Fruit fly (Drosophila melanogaster) whole organism, embryonic: ENCODE data around the gene Col4a1.

Experiments
- Abd-B ChIP-seq: fragments of 200-800 bp; sonication (Bioruptor generic); optimal IDR thresholded peaks from 2 replicates; lab custom pipeline; 2018; ENCODE audit warnings: missing biosample characterization, mild to moderate bottlenecking, missing genetic modification characterization, moderate library complexity
- BtbVII ChIP-seq: fragments of 200-800 bp; sonication (Bioruptor generic); optimal IDR thresholded peaks from 3 replicates; lab custom pipeline; 2017; ENCODE audit warnings: missing biosample characterization, mild to moderate bottlenecking, missing genetic modification characterization
- CG1024 ChIP-seq: fragments of 200-800 bp; sonication (Bioruptor generic); IDR thresholded peaks from 2 replicates; pipeline ENCODE4 v1.3.6; 2022; ENCODE audit warnings: missing biosample characterization, missing genetic modification characterization
- CG11723 ChIP-seq: fragments of 200-800 bp; sonication (Bioruptor generic); optimal IDR thresholded peaks from 2 replicates; lab custom pipeline; 2017; ENCODE audit warnings: missing biosample characterization, mild to moderate bottlenecking, missing genetic modification characterization
- CG13296 ChIP-seq: fragments of 200-800 bp; sonication (Bioruptor generic); optimal IDR thresholded peaks from 3 replicates; lab custom pipeline; 2018; ENCODE audit warnings: missing biosample characterization, mild to moderate bottlenecking, missing genetic modification characterization
- CG14441 ChIP-seq: fragments of 200-800 bp; sonication (Bioruptor generic); IDR thresholded peaks from 2 replicates; pipeline ENCODE4 v1.3.6; 2022; ENCODE audit warnings: missing biosample characterization, missing genetic modification characterization
- CG14667 ChIP-seq: fragments of 200-800 bp; sonication (Bioruptor generic); IDR thresholded peaks from 2 replicates; pipeline ENCODE4 v1.3.6; 2022; ENCODE audit warnings: missing biosample characterization, missing genetic modification characterization
- CG18764 ChIP-seq: fragments of 200-800 bp; sonication (Bioruptor generic); optimal IDR thresholded peaks from 3 replicates; lab custom pipeline; 2016; ENCODE audit warnings: missing biosample characterization, missing genetic modification characterization
- CG2678 ChIP-seq: fragments of 200-800 bp; sonication (Bioruptor generic); optimal IDR thresholded peaks from 3 replicates; lab custom pipeline; 2019; ENCODE audit warnings: missing biosample characterization, mild to moderate bottlenecking, missing genetic modification characterization, moderate library complexity
- CG3163 ChIP-seq: fragments of 200-800 bp; sonication (Bioruptor generic); optimal IDR thresholded peaks from 3 replicates; lab custom pipeline; 2016; ENCODE audit warnings: missing biosample characterization, missing genetic modification characterization
- CG3726 ChIP-seq: fragments of 200-800 bp; sonication (Bioruptor generic); IDR thresholded peaks from 3 replicates; pipeline ENCODE4, ENCODE4 v1.3.6; 2022; ENCODE audit warnings: missing biosample characterization, missing genetic modification characterization
- CG3847 ChIP-seq: fragments of 200-800 bp; sonication (Bioruptor generic); IDR thresholded peaks from 2 replicates; pipeline ENCODE4 v1.3.6; 2022; ENCODE audit warnings: missing biosample characterization, missing genetic modification characterization
- CG5245 ChIP-seq: fragments of 200-800 bp; sonication (Bioruptor generic); optimal IDR thresholded peaks from 3 replicates; lab custom pipeline; 2016; ENCODE audit warnings: missing biosample characterization, missing genetic modification characterization
- CG6254 ChIP-seq: fragments of 200-800 bp; sonication (Bioruptor generic); optimal IDR thresholded peaks from 3 replicates; lab custom pipeline; 2017; ENCODE audit warnings: mild to moderate bottlenecking, missing biosample characterization, missing genetic modification reagents, missing genetic modification characterization
- CG6791 ChIP-seq: fragments of 200-800 bp; sonication (Bioruptor generic); IDR thresholded peaks from 3 replicates; pipeline ENCODE4 v1.3.6; 2022; ENCODE audit warnings: missing biosample characterization, missing genetic modification characterization; ENCODE audit not compliant: partially characterized antibody
- CG7357 ChIP-seq: fragments of 200-800 bp; sonication (Bioruptor generic); IDR thresholded peaks from 3 replicates; pipeline ENCODE4 v1.3.6; 2022; ENCODE audit warnings: missing biosample characterization, missing genetic modification characterization
- D19A ChIP-seq: fragments of 200-800 bp; optimal IDR thresholded peaks from 3 replicates; lab custom pipeline; 2019; ENCODE audit warnings: missing biosample characterization, mild to moderate bottlenecking, missing genetic modification characterization, moderate library complexity
- Ets97D ChIP-seq: fragments of 200-800 bp; sonication (Bioruptor generic); optimal IDR thresholded peaks from 3 replicates; lab custom pipeline; 2016; ENCODE audit warnings: missing biosample characterization, missing genetic modification characterization
- Hand ChIP-seq: fragments of 200-800 bp; sonication (Bioruptor generic); optimal IDR thresholded peaks from 2 replicates; lab custom pipeline; 2017; ENCODE audit warnings: mild to moderate bottlenecking, missing biosample characterization, missing genetic modification reagents, missing genetic modification characterization
- Hr51 ChIP-seq, 2 experiments: fragments of 200-800 bp; sonication (Bioruptor generic); optimal IDR thresholded peaks; 2 replicates in 1 of 2; 3 replicates in 1 of 2; lab custom pipeline; 2016 to 2018; ENCODE audit warnings: missing biosample characterization in 2 of 2, missing genetic modification characterization in 2 of 2, mild to moderate bottlenecking in 1 of 2, moderate library complexity in 1 of 2
- Lhr ChIP-seq: fragments of 200-800 bp; sonication (Bioruptor generic); optimal IDR thresholded peaks from 3 replicates; lab custom pipeline; 2017; ENCODE audit warnings: mild to moderate bottlenecking, missing biosample characterization, missing genetic modification reagents, missing genetic modification characterization
- MESR4 ChIP-seq: fragments of 200-800 bp; sonication (Bioruptor generic); optimal IDR thresholded peaks from 2 replicates; lab custom pipeline; 2018; ENCODE audit warnings: missing biosample characterization, mild to moderate bottlenecking, missing genetic modification characterization, moderate library complexity
- NFAT ChIP-seq: fragments of 200-800 bp; sonication (Bioruptor generic); IDR thresholded peaks from 2 replicates; pipeline ENCODE4 v1.3.6; 2022; ENCODE audit warnings: missing biosample characterization, missing genetic modification characterization
- Nf-YB ChIP-seq: fragments of 200-800 bp; sonication (Bioruptor generic); optimal IDR thresholded peaks from 3 replicates; lab custom pipeline; 2019; ENCODE audit warnings: missing biosample characterization, mild to moderate bottlenecking, missing genetic modification characterization, moderate library complexity
- PHDP ChIP-seq: fragments of 200-800 bp; sonication (Bioruptor generic); optimal IDR thresholded peaks from 3 replicates; lab custom pipeline; 2018; ENCODE audit warnings: missing biosample characterization, mild to moderate bottlenecking, missing genetic modification characterization, moderate library complexity
- Sin3A ChIP-seq: fragments of >200 bp; optimal IDR thresholded peaks from 2 replicates; lab custom pipeline; 2018
- Tbp ChIP-seq: fragments of >200 bp; optimal IDR thresholded peaks from 2 replicates; lab custom pipeline; 2018; ENCODE audit warnings: missing biosample characterization, missing genetic modification characterization
- cad ChIP-seq: fragments of >200 bp; optimal IDR thresholded peaks from 2 replicates; lab custom pipeline; 2017; ENCODE audit warnings: missing biosample characterization, missing genetic modification characterization
- ci ChIP-seq: fragments of 200-800 bp; sonication (Bioruptor generic); IDR thresholded peaks from 3 replicates; pipeline ENCODE4 v1.3.6; 2022; ENCODE audit warnings: missing biosample characterization, missing genetic modification characterization
- cwo ChIP-seq: fragments of 200-800 bp; sonication (Bioruptor generic); optimal IDR thresholded peaks from 3 replicates; lab custom pipeline; 2017; ENCODE audit warnings: missing biosample characterization, missing genetic modification characterization, mild to moderate bottlenecking, moderate library complexity, missing genetic modification reagents
- dmrt99B ChIP-seq: fragments of 200-800 bp; sonication (Bioruptor generic); optimal IDR thresholded peaks from 2 replicates; lab custom pipeline; 2018; ENCODE audit warnings: missing biosample characterization, mild to moderate bottlenecking, missing genetic modification characterization, moderate library complexity
- dpn ChIP-seq, 2 experiments: fragments of 200-800 bp; sonication (Bioruptor generic); optimal IDR thresholded peaks; 3 replicates each; lab custom pipeline; 2016; ENCODE audit warnings: missing biosample characterization in 2 of 2, missing genetic modification characterization in 2 of 2
- exex ChIP-seq: fragments of 200-800 bp; sonication (Bioruptor generic); optimal IDR thresholded peaks from 4 replicates; lab custom pipeline; 2018; ENCODE audit warnings: missing biosample characterization, mild to moderate bottlenecking, missing genetic modification characterization, moderate library complexity
- eyg ChIP-seq: fragments of 200-800 bp; sonication (Bioruptor generic); optimal IDR thresholded peaks from 3 replicates; lab custom pipeline; 2016; ENCODE audit warnings: missing biosample characterization, missing genetic modification characterization
- gce ChIP-seq: fragments of 200-800 bp; sonication (Bioruptor generic); IDR thresholded peaks from 3 replicates; pipeline ENCODE4 v1.3.6; 2022; ENCODE audit warnings: missing biosample characterization, missing genetic modification characterization
- gro ChIP-seq: fragments of 200-800 bp; sonication (Bioruptor generic); optimal IDR thresholded peaks from 2 replicates; lab custom pipeline; 2016; ENCODE audit warnings: missing biosample characterization, missing genetic modification characterization
- ham ChIP-seq: fragments of 200-800 bp; sonication (Bioruptor generic); IDR thresholded peaks from 2 replicates; pipeline ENCODE4 v1.3.6; 2022; ENCODE audit warnings: missing biosample characterization, missing genetic modification characterization
- ken ChIP-seq: fragments of 200-800 bp; sonication (Bioruptor generic); IDR thresholded peaks from 3 replicates; pipeline ENCODE4 v1.3.6; 2022; ENCODE audit warnings: missing biosample characterization, missing genetic modification characterization
- peb ChIP-seq: fragments of 200-800 bp; sonication (Bioruptor generic); IDR thresholded peaks from 2 replicates; pipeline ENCODE4 v1.3.6; 2022; ENCODE audit warnings: missing biosample characterization, missing genetic modification characterization
- prd ChIP-seq, 3 experiments: fragments of >200 bp in 2 of 3; fragments of 200-800 bp in 1 of 3; sonication (Bioruptor generic) in 1 of 3; optimal IDR thresholded peaks in 2 of 3; IDR thresholded peaks in 1 of 3; 2 replicates in 2 of 3; 3 replicates in 1 of 3; pipeline versions ENCODE4 v1.3.6 to Lab custom; 2017 to 2022; ENCODE audit warnings: missing biosample characterization in 1 of 3, missing genetic modification characterization in 1 of 3
- ranshi ChIP-seq: fragments of 200-800 bp; sonication (Bioruptor generic); IDR thresholded peaks from 2 replicates; pipeline ENCODE4 v1.3.6; 2022; ENCODE audit warnings: missing biosample characterization, missing genetic modification characterization
- sd ChIP-seq: fragments of 200-800 bp; sonication (Bioruptor generic); optimal IDR thresholded peaks from 3 replicates; lab custom pipeline; 2018; ENCODE audit warnings: missing biosample characterization, mild to moderate bottlenecking, missing genetic modification characterization, moderate library complexity
- sens-2 ChIP-seq: fragments of 200-800 bp; sonication (Bioruptor generic); IDR thresholded peaks from 2 replicates; pipeline ENCODE4 v1.3.6; 2022; ENCODE audit warnings: missing biosample characterization, missing genetic modification characterization
- shn ChIP-seq: fragments of 200-800 bp; sonication (Bioruptor generic); optimal IDR thresholded peaks from 3 replicates; lab custom pipeline; 2016; ENCODE audit warnings: missing biosample characterization, missing genetic modification characterization
- slou ChIP-seq: fragments of 200-800 bp; sonication (Bioruptor generic); optimal IDR thresholded peaks from 3 replicates; lab custom pipeline; 2016; ENCODE audit warnings: missing biosample characterization, missing genetic modification characterization
- sqz ChIP-seq: fragments of 200-800 bp; sonication (Bioruptor generic); optimal IDR thresholded peaks from 3 replicates; lab custom pipeline; 2018; ENCODE audit warnings: missing biosample characterization, mild to moderate bottlenecking, missing genetic modification characterization
- tll ChIP-seq, 2 experiments: fragments of 200-800 bp in 1 of 2; fragments of >200 bp in 1 of 2; sonication (Bioruptor generic) in 1 of 2; optimal IDR thresholded peaks; 2 replicates each; lab custom pipeline; 2017 to 2019; ENCODE audit warnings: missing biosample characterization in 2 of 2, missing genetic modification characterization in 2 of 2, mild to moderate bottlenecking in 1 of 2, moderate library complexity in 1 of 2
- tx ChIP-seq: fragments of 200-800 bp; sonication (Bioruptor generic); optimal IDR thresholded peaks from 2 replicates; lab custom pipeline; 2016; ENCODE audit warnings: missing biosample characterization, missing genetic modification characterization
- usp ChIP-seq: fragments of >200 bp; optimal IDR thresholded peaks from 2 replicates; lab custom pipeline; 2017; ENCODE audit warnings: missing biosample characterization, missing genetic modification characterization
- zen2 ChIP-seq: fragments of 200-800 bp; sonication (Bioruptor generic); IDR thresholded peaks from 3 replicates; pipeline ENCODE4 v1.3.6; 2022; ENCODE audit warnings: missing biosample characterization, missing genetic modification characterization; ENCODE audit not compliant: partially characterized antibody

Col4a1 gene

dm6 chr2L:4995010-4995836 lies 34.2 kb upstream of the Col4a1 start (continued):
- TF ChIP-seq CG14441 (no peak), CG18764 (GFP tag; lab: Kevin White, UChicago) (no peak), Sin3A (lab: Kevin White, UChicago) (no peak), CG13296 (GFP tag; lab: Kevin White, UChicago) (peak; percentile 11), CG3847 (GFP tag; lab: Robert Waterston, UW) (no peak), Abd-B (no peak), CG1024 (GFP tag; lab: Robert Waterston, UW) (no peak), NFAT (GFP tag; lab: Robert Waterston, UW) (no peak), CG14667 (GFP tag; lab: Robert Waterston, UW) (no peak), sqz (GFP tag; lab: Kevin White, UChicago) (no peak), BtbVII (GFP tag; lab: Kevin White, UChicago) (no peak), ham (GFP tag; lab: Robert Waterston, UW) (no peak), CG7357 (GFP tag; lab: Robert Waterston, UW) (no peak), CG3726 (no peak), Lhr (GFP tag; lab: Kevin White, UChicago) (no peak), ranshi (GFP tag; lab: Robert Waterston, UW) (no peak), tx (GFP tag; lab: Kevin White, UChicago) (no peak), CG6254 (GFP tag; lab: Kevin White, UChicago) (no peak), prd (optimal IDR thresholded peaks at IDR 0.05; lab: Kevin White, UChicago) (no peak), prd (GFP tag; IDR thresholded peaks at IDR 0.05; lab: Robert Waterston, UW) (no peak), eyg (GFP tag; lab: Kevin White, UChicago) (no peak), CG3163 (GFP tag; lab: Kevin White, UChicago) (peak; percentile 93), MESR4 (GFP tag; lab: Kevin White, UChicago) (no peak), CG11723 (GFP tag; lab: Kevin White, UChicago) (no peak), Tbp (GFP tag; lab: Kevin White, UChicago) (no peak), shn (GFP tag; lab: Kevin White, UChicago) (no peak), zen2 (GFP tag; lab: Robert Waterston, UW) (no peak), CG6791 (GFP tag; lab: Robert Waterston, UW) (no peak), Nf-YB (GFP tag; lab: Kevin White, UChicago) (no peak), dmrt99B (tag; lab: Kevin White, UChicago) (no peak)
- TF ChIP-seq, all 482 proteins: peak for 15

dm6 chr2L:4995837-4996136 lies 33.6 kb upstream of the Col4a1 start:
- TF ChIP-seq ci (GFP tag; lab: Robert Waterston, UW), result no peak
- TF ChIP-seq sd (tag; lab: Kevin White, UChicago), result peak; percentile 20
- TF ChIP-seq sens-2 (GFP tag; lab: Robert Waterston, UW), result peak; percentile 55; the same call in 1 of the 2 replicates
- no peak for TF ChIP-seq D19A (tag; lab: Kevin White, UChicago)
- peak in 1 of 2 experiments; percentile 27 for TF ChIP-seq tll (GFP tag; optimal IDR thresholded peaks at IDR 0.05; lab: Kevin White, UChicago)
- TF ChIP-seq slou (GFP tag; lab: Kevin White, UChicago), result no peak
- TF ChIP-seq PHDP (tag; lab: Kevin White, UChicago), result peak; percentile 4
- TF ChIP-seq exex (tag; lab: Kevin White, UChicago), result peak; percentile 98
- TF ChIP-seq ken (GFP tag; lab: Robert Waterston, UW), result no peak
- TF ChIP-seq gro (GFP tag; lab: Kevin White, UChicago), result no peak
- no peak for TF ChIP-seq CG2678 (tag; lab: Kevin White, UChicago)
- TF ChIP-seq cad, result no peak
- TF ChIP-seq gce, result no peak
- no peak for TF ChIP-seq Hr51 (GFP tag; optimal IDR thresholded peaks at IDR 0.05; lab: Kevin White, UChicago)
- peak; percentile 27 for TF ChIP-seq cwo
- no peak for TF ChIP-seq Ets97D (GFP tag; lab: Kevin White, UChicago)
- no peak for TF ChIP-seq peb (GFP tag; lab: Robert Waterston, UW)
- no peak for TF ChIP-seq usp
- no peak for TF ChIP-seq Hand (GFP tag; lab: Kevin White, UChicago)
- TF ChIP-seq CG5245, result no peak
- TF ChIP-seq dpn (GFP tag; optimal IDR thresholded peaks at IDR 0.05; lab: Kevin White, UChicago), result no peak
